Worm (Caenorhabditis elegans) whole organism, mixed stage, embryonic: ENCODE measurements around the gene F52E1.14.

Source experiments
- ceh-83 ChIP-seq: fragments of 200-800 bp; sonication (Bioruptor generic); optimal IDR thresholded peaks from 2 replicates; lab custom pipeline; 2018; ENCODE audit warnings: mild to moderate bottlenecking, missing genetic modification characterization, missing compliant biosample characterization
- ces-1 ChIP-seq: fragments of 150-350 bp; optimal IDR thresholded peaks from 2 replicates; lab custom pipeline; 2014; ENCODE audit warnings: missing biosample characterization, missing genetic modification reagents, missing genetic modification characterization
- elt-1 ChIP-seq: sonication (generic microtip); optimal IDR thresholded peaks from 2 replicates; lab custom pipeline; 2017; ENCODE audit warnings: missing genetic modification characterization, mild to moderate bottlenecking, missing compliant biosample characterization, antibody characterized with exemption, moderate library complexity, borderline replicate concordance; ENCODE audit not compliant: insufficient read depth
- elt-3 ChIP-seq: fragments of 150-350 bp; optimal IDR thresholded peaks from 2 replicates; lab custom pipeline; 2014; ENCODE audit warnings: missing biosample characterization, missing genetic modification characterization
- lin-13 ChIP-seq: fragments of 150-350 bp; optimal IDR thresholded peaks from 2 replicates; lab custom pipeline; 2014; ENCODE audit warnings: missing biosample characterization, missing genetic modification characterization
- nhr-12 ChIP-seq: fragments of 150-350 bp; optimal IDR thresholded peaks from 2 replicates; lab custom pipeline; 2014; ENCODE audit warnings: missing biosample characterization, missing genetic modification characterization
- nhr-237 ChIP-seq: fragments of 150-350 bp; optimal IDR thresholded peaks from 2 replicates; lab custom pipeline; 2014; ENCODE audit warnings: missing biosample characterization, missing genetic modification characterization
- snpc-4 ChIP-seq: fragments of 150-350 bp; optimal IDR thresholded peaks from 2 replicates; lab custom pipeline; 2014; ENCODE audit warnings: missing biosample characterization, missing genetic modification characterization
- unc-39 ChIP-seq: fragments of 150-350 bp; optimal IDR thresholded peaks from 2 replicates; lab custom pipeline; 2014; ENCODE audit warnings: missing biosample characterization, missing genetic modification characterization
- unc-62 ChIP-seq: fragments of 150-350 bp; optimal IDR thresholded peaks from 2 replicates; lab custom pipeline; 2014; ENCODE audit warnings: missing biosample characterization, missing genetic modification reagents, missing genetic modification characterization

- TF ChIP-seq unc-62 (GFP tag; lab: Kevin White, UChicago) (no peak), lin-13 (tag; lab: Kevin White, UChicago) (no peak), ceh-83 (GFP tag; lab: Kevin White, UChicago) (no peak), snpc-4 (tag; lab: Kevin White, UChicago) (no peak), elt-1 (no peak), elt-3 (tag; lab: Kevin White, UChicago) (no peak), unc-39 (tag; lab: Kevin White, UChicago) (no peak), nhr-237 (tag; lab: Kevin White, UChicago) (no peak), nhr-12 (tag; lab: Kevin White, UChicago) (no peak), ces-1 (GFP tag; lab: Kevin White, UChicago) (no peak)
Measured at ce11 chrV:8434400-8434827, 50.7 kb downstream of the F52E1.14 start.
